Fruit fly (Drosophila melanogaster): ENCODE data around the gene Dph2.

Gene Dph2

dm6 chr3R:14898280-14898756 lies 4.6 kb upstream of the Dph2 start, which contains the start of the genes Nup93-2 and CG3817 (continued):
- TF ChIP-seq CG17829 (tag; optimal IDR thresholded peaks at IDR 0.05) (peak; percentile 80), CG10959 (GFP tag; IDR thresholded peaks at IDR 0.05) (no peak), pzg (GFP tag; optimal IDR thresholded peaks at IDR 0.05) (peak; percentile 37), rib (GFP tag; IDR thresholded peaks at IDR 0.05) (0 out of 2 replicates have a peak, but pooled peaks have one; percentile 23), ap (GFP tag; IDR thresholded peaks at IDR 0.05) (no peak), amos (GFP tag; IDR thresholded peaks at IDR 0.05; ENCODE audit: partially characterized antibody) (peak; percentile 66), slbo (GFP tag; IDR thresholded peaks at IDR 0.05) (peak; percentile 83), CG4360 (GFP tag; IDR thresholded peaks at IDR 0.05) (no peak), knrl (GFP tag; IDR thresholded peaks at IDR 0.05; ENCODE audit: partially characterized antibody) (peak; percentile 51; the same call in 1 of the 3 replicates), CG6254 (GFP tag; optimal IDR thresholded peaks at IDR 0.05) (no peak), fd96Cb (tag; optimal IDR thresholded peaks at IDR 0.05) (peak; percentile 28), CG6175 (GFP tag; IDR thresholded peaks at IDR 0.05) (0 out of 3 replicates have a peak, but pooled peaks have one; percentile 33), CG1602 (GFP tag; optimal IDR thresholded peaks at IDR 0.05) (peak; percentile 57), ken (GFP tag; IDR thresholded peaks at IDR 0.05) (peak; percentile 69; the same call in 2 of the 3 replicates), ab (GFP tag; optimal IDR thresholded peaks at IDR 0.05) (no peak), Ets97D (GFP tag; optimal IDR thresholded peaks at IDR 0.05) (peak; percentile 52), insv (GFP tag; optimal IDR thresholded peaks at IDR 0.05) (peak in 1 of 2 experiments; percentile 18), Gug (GFP tag; IDR thresholded peaks at IDR 0.05) (peak; percentile 59; the same call in 2 of the 4 replicates), dysf (GFP tag; IDR thresholded peaks at IDR 0.05) (peak; percentile 68), Oaz (GFP tag; IDR thresholded peaks at IDR 0.05) (no peak), croc (GFP tag; conservative IDR thresholded peaks at IDR 0.05) (no peak), Atf3 (GFP tag; optimal IDR thresholded peaks at IDR 0.05) (no peak), CG17359 (tag; optimal IDR thresholded peaks at IDR 0.05) (peak; percentile 33), tap (tag; optimal IDR thresholded peaks at IDR 0.05) (no peak), MTF-1 (GFP tag; optimal IDR thresholded peaks at IDR 0.05; ENCODE audit: borderline replicate concordance) (no peak), CG34376 (GFP tag; optimal IDR thresholded peaks at IDR 0.05) (no peak), sc (optimal IDR thresholded peaks at IDR 0.05) (no peak), sc (GFP tag; optimal IDR thresholded peaks at IDR 0.05) (no peak), ash1 (GFP tag; optimal IDR thresholded peaks at IDR 0.05) (no peak), CG15696 (tag; optimal IDR thresholded peaks at IDR 0.05) (peak; percentile 17), Sox102F (GFP tag; optimal IDR thresholded peaks at IDR 0.05) (peak; percentile 1), HLH3B (GFP tag; IDR thresholded peaks at IDR 0.05) (no peak), shn (GFP tag; optimal IDR thresholded peaks at IDR 0.05) (no peak), CG8924 (tag; optimal IDR thresholded peaks at IDR 0.05) (peak; percentile 55), Lhr (GFP tag; optimal IDR thresholded peaks at IDR 0.05) (no peak), dan (GFP tag; IDR thresholded peaks at IDR 0.05) (0 out of 2 replicates have a peak, but pooled peaks have one; percentile 30), cas (GFP tag; IDR thresholded peaks at IDR 0.05) (peak; percentile 54; the same call in 1 of the 2 replicates), Lim3 (GFP tag; IDR thresholded peaks at IDR 0.05) (no peak), gcm (GFP tag; optimal IDR thresholded peaks at IDR 0.05) (peak; percentile 36), grn (GFP tag; optimal IDR thresholded peaks at IDR 0.05) (no peak), Opbp (GFP tag; IDR thresholded peaks at IDR 0.05; ENCODE audit: partially characterized antibody) (peak; percentile 45; the same call in 1 of the 3 replicates), E2f1 (GFP tag; IDR thresholded peaks at IDR 0.05) (peak; percentile 72), Nf-YC (tag; optimal IDR thresholded peaks at IDR 0.05) (peak; percentile 72), CG17802 (tag; optimal IDR thresholded peaks at IDR 0.05) (no peak), NfI (GFP tag; optimal IDR thresholded peaks at IDR 0.05) (peak; percentile 71), CG9437 (GFP tag; optimal IDR thresholded peaks at IDR 0.05) (peak; percentile 34), HmgD (GFP tag; optimal IDR thresholded peaks at IDR 0.05) (no peak), bowl (GFP tag; IDR thresholded peaks at IDR 0.05) (no peak), emc (GFP tag; optimal IDR thresholded peaks at IDR 0.05) (no peak), twi (tag; optimal IDR thresholded peaks at IDR 0.05) (peak; percentile 59), lmd (GFP tag; IDR thresholded peaks at IDR 0.05) (peak; percentile 71)

Data from whole organism, embryonic.